Fruit fly (Drosophila melanogaster) whole organism, embryonic: ENCODE measurements around the gene Ctr9.

Source experiments
- CG10147 ChIP-seq: fragments of 200-800 bp; sonication (Bioruptor generic); optimal IDR thresholded peaks from 2 replicates; lab custom pipeline; 2019; ENCODE audit warnings: missing biosample characterization, mild to moderate bottlenecking, missing genetic modification characterization, moderate library complexity
- CG1024 ChIP-seq: fragments of 200-800 bp; sonication (Bioruptor generic); IDR thresholded peaks from 2 replicates; pipeline ENCODE4 v1.3.6; 2022; ENCODE audit warnings: missing biosample characterization, missing genetic modification characterization
- CG11504 ChIP-seq: fragments of 200-800 bp; sonication (Bioruptor generic); optimal IDR thresholded peaks from 3 replicates; lab custom pipeline; 2019; ENCODE audit warnings: missing biosample characterization, mild to moderate bottlenecking, missing genetic modification characterization, moderate library complexity
- CG11695 ChIP-seq: fragments of 200-800 bp; sonication (Bioruptor generic); IDR thresholded peaks from 3 replicates; pipeline ENCODE4 v1.3.6; 2022; ENCODE audit warnings: missing biosample characterization, missing genetic modification characterization
- CG12104 ChIP-seq: fragments of 200-800 bp; sonication (Bioruptor generic); optimal IDR thresholded peaks from 3 replicates; lab custom pipeline; 2016; ENCODE audit warnings: missing biosample characterization, missing genetic modification characterization
- CG13894 ChIP-seq: fragments of 200-800 bp; sonication (Bioruptor generic); optimal IDR thresholded peaks from 3 replicates; lab custom pipeline; 2018; ENCODE audit warnings: missing biosample characterization, mild to moderate bottlenecking, missing genetic modification characterization, moderate library complexity
- CG14441 ChIP-seq: fragments of 200-800 bp; sonication (Bioruptor generic); IDR thresholded peaks from 2 replicates; pipeline ENCODE4 v1.3.6; 2022; ENCODE audit warnings: missing biosample characterization, missing genetic modification characterization
- CG14710 ChIP-seq: fragments of 200-800 bp; sonication (Bioruptor generic); optimal IDR thresholded peaks from 3 replicates; lab custom pipeline; 2019; ENCODE audit warnings: missing biosample characterization, mild to moderate bottlenecking, missing genetic modification characterization, moderate library complexity
- CG17385 ChIP-seq: fragments of 200-800 bp; sonication (Bioruptor generic); optimal IDR thresholded peaks from 3 replicates; lab custom pipeline; 2018; ENCODE audit warnings: missing biosample characterization, mild to moderate bottlenecking, missing genetic modification characterization
- CG2202 ChIP-seq: fragments of 200-800 bp; sonication (Bioruptor generic); optimal IDR thresholded peaks from 2 replicates; lab custom pipeline; 2018; ENCODE audit warnings: missing biosample characterization, mild to moderate bottlenecking, missing genetic modification characterization
- CG2678 ChIP-seq: fragments of 200-800 bp; sonication (Bioruptor generic); optimal IDR thresholded peaks from 3 replicates; lab custom pipeline; 2019; ENCODE audit warnings: missing biosample characterization, mild to moderate bottlenecking, missing genetic modification characterization, moderate library complexity
- CG30020 ChIP-seq: fragments of 200-800 bp; optimal IDR thresholded peaks from 2 replicates; lab custom pipeline; 2019; ENCODE audit warnings: missing biosample characterization, mild to moderate bottlenecking, missing genetic modification characterization, moderate library complexity
- CG31224 ChIP-seq: fragments of 200-800 bp; sonication (Bioruptor generic); IDR thresholded peaks from 2 replicates; pipeline ENCODE4 v1.3.6; 2022; ENCODE audit warnings: missing biosample characterization, missing genetic modification characterization
- CG32532 ChIP-seq: fragments of 200-800 bp; sonication (Bioruptor generic); IDR thresholded peaks from 2 replicates; pipeline ENCODE4 v1.3.6; 2022; ENCODE audit warnings: missing biosample characterization, missing genetic modification characterization
- CG3995 ChIP-seq: fragments of 200-800 bp; sonication (Bioruptor generic); optimal IDR thresholded peaks from 3 replicates; lab custom pipeline; 2016; ENCODE audit warnings: missing biosample characterization, missing genetic modification characterization
- CG4730 ChIP-seq: fragments of 200-800 bp; sonication (Bioruptor generic); IDR thresholded peaks from 2 replicates; pipeline ENCODE4 v1.3.6; 2022; ENCODE audit warnings: missing biosample characterization, missing genetic modification characterization
- CG7357 ChIP-seq: fragments of 200-800 bp; sonication (Bioruptor generic); IDR thresholded peaks from 3 replicates; pipeline ENCODE4 v1.3.6; 2022; ENCODE audit warnings: missing biosample characterization, missing genetic modification characterization
- CG7556 ChIP-seq: fragments of 200-800 bp; sonication (Bioruptor generic); optimal IDR thresholded peaks from 2 replicates; lab custom pipeline; 2017; ENCODE audit warnings: missing biosample characterization, mild to moderate bottlenecking, missing genetic modification characterization
- CG9876 ChIP-seq: fragments of 200-800 bp; sonication (Bioruptor generic); optimal IDR thresholded peaks from 2 replicates; lab custom pipeline; 2016; ENCODE audit warnings: missing biosample characterization, missing genetic modification characterization
- CTCF ChIP-seq: fragments of 200-800 bp; sonication (Bioruptor generic); optimal IDR thresholded peaks from 2 replicates; lab custom pipeline; 2017; ENCODE audit warnings: missing biosample characterization, mild to moderate bottlenecking, missing genetic modification characterization, moderate library complexity
- E2f2 ChIP-seq: fragments of 200-800 bp; sonication (Bioruptor generic); IDR thresholded peaks from 2 replicates; pipeline ENCODE4 v1.3.6; 2022; ENCODE audit warnings: missing biosample characterization, missing genetic modification characterization
- Hmr ChIP-seq: fragments of 200-800 bp; sonication (Bioruptor generic); optimal IDR thresholded peaks from 3 replicates; lab custom pipeline; 2017; ENCODE audit warnings: mild to moderate bottlenecking, missing biosample characterization, missing genetic modification reagents, missing genetic modification characterization
- Med ChIP-seq: fragments of 200-800 bp; sonication (Bioruptor generic); peaks from one replicate; lab custom pipeline; 2016; ENCODE audit warnings: missing biosample characterization, missing genetic modification characterization, mild to moderate bottlenecking, inconsistent platforms, moderate library complexity
- Myb ChIP-seq: fragments of 200-800 bp; sonication (Bioruptor generic); optimal IDR thresholded peaks from 2 replicates; lab custom pipeline; 2016; ENCODE audit warnings: missing biosample characterization, missing genetic modification characterization
- NC2β ChIP-seq: fragments of 200-800 bp; sonication (Bioruptor generic); optimal IDR thresholded peaks from 2 replicates; lab custom pipeline; 2016; ENCODE audit warnings: missing biosample characterization, missing genetic modification characterization
- Nf-YC ChIP-seq: fragments of 200-800 bp; optimal IDR thresholded peaks from 3 replicates; lab custom pipeline; 2019; ENCODE audit warnings: missing biosample characterization, mild to moderate bottlenecking, missing genetic modification characterization, moderate library complexity
- NfI ChIP-seq: fragments of 200-800 bp; sonication (Bioruptor generic); optimal IDR thresholded peaks from 3 replicates; lab custom pipeline; 2018; ENCODE audit warnings: missing biosample characterization, mild to moderate bottlenecking, missing genetic modification characterization, moderate library complexity
- Scr ChIP-seq: fragments of 200-800 bp; sonication (Bioruptor generic); IDR thresholded peaks from 2 replicates; pipeline ENCODE4 v1.3.6; 2022; ENCODE audit warnings: missing biosample characterization, missing genetic modification characterization; ENCODE audit not compliant: partially characterized antibody
- Sox102F ChIP-seq: fragments of 200-800 bp; sonication (Bioruptor generic); optimal IDR thresholded peaks from 2 replicates; lab custom pipeline; 2018; ENCODE audit warnings: missing biosample characterization, mild to moderate bottlenecking, missing genetic modification characterization, moderate library complexity
- Sry-δ ChIP-seq: fragments of 200-800 bp; sonication (Bioruptor generic); optimal IDR thresholded peaks from 2 replicates; lab custom pipeline; 2016; ENCODE audit warnings: missing biosample characterization, missing genetic modification characterization
- Vsx1 ChIP-seq: fragments of 200-800 bp; sonication (Bioruptor generic); optimal IDR thresholded peaks from 2 replicates; lab custom pipeline; 2017; ENCODE audit warnings: missing biosample characterization, mild to moderate bottlenecking, missing genetic modification characterization, missing genetic modification reagents
- btn ChIP-seq: fragments of 200-800 bp; sonication (Bioruptor generic); optimal IDR thresholded peaks from 2 replicates; lab custom pipeline; 2016; ENCODE audit warnings: missing biosample characterization, missing genetic modification characterization
- cato ChIP-seq: fragments of 200-800 bp; sonication (Bioruptor generic); optimal IDR thresholded peaks from 2 replicates; lab custom pipeline; 2016; ENCODE audit warnings: missing biosample characterization, missing genetic modification characterization, borderline replicate concordance
- cg ChIP-seq: fragments of 200-800 bp; sonication (Bioruptor generic); optimal IDR thresholded peaks from 3 replicates; lab custom pipeline; 2019; ENCODE audit warnings: missing biosample characterization, mild to moderate bottlenecking, missing genetic modification characterization, moderate library complexity
- chm ChIP-seq: fragments of 200-800 bp; sonication (Bioruptor generic); IDR thresholded peaks from 2 replicates; pipeline ENCODE4 v1.3.6; 2022; ENCODE audit warnings: missing biosample characterization, missing genetic modification characterization
- crp ChIP-seq, 2 experiments: fragments of 200-800 bp; sonication (Bioruptor generic); optimal IDR thresholded peaks; 2 replicates in 1 of 2; 3 replicates in 1 of 2; lab custom pipeline; 2017; ENCODE audit warnings: missing biosample characterization in 2 of 2, missing genetic modification characterization in 2 of 2, mild to moderate bottlenecking in 1 of 2, moderate library complexity in 1 of 2
- cwo ChIP-seq: fragments of 200-800 bp; sonication (Bioruptor generic); optimal IDR thresholded peaks from 3 replicates; lab custom pipeline; 2017; ENCODE audit warnings: missing biosample characterization, missing genetic modification characterization, mild to moderate bottlenecking, moderate library complexity, missing genetic modification reagents
- dan ChIP-seq: fragments of 200-800 bp; sonication (Bioruptor generic); IDR thresholded peaks from 2 replicates; pipeline ENCODE4 v1.3.6; 2022; ENCODE audit warnings: missing biosample characterization, missing genetic modification characterization
- emc ChIP-seq: fragments of 200-800 bp; sonication (Bioruptor generic); optimal IDR thresholded peaks from 2 replicates; lab custom pipeline; 2016; ENCODE audit warnings: missing biosample characterization, missing genetic modification characterization
- ems ChIP-seq: fragments of 200-800 bp; sonication (Bioruptor generic); optimal IDR thresholded peaks from 3 replicates; lab custom pipeline; 2016; ENCODE audit warnings: missing biosample characterization, missing genetic modification characterization
- ewg ChIP-seq: fragments of 200-800 bp; sonication (Bioruptor generic); optimal IDR thresholded peaks from 3 replicates; lab custom pipeline; 2017; ENCODE audit warnings: mild to moderate bottlenecking, missing biosample characterization, missing genetic modification reagents, missing genetic modification characterization
- grau ChIP-seq: fragments of 200-800 bp; optimal IDR thresholded peaks from 3 replicates; lab custom pipeline; 2019; ENCODE audit warnings: missing biosample characterization, mild to moderate bottlenecking, missing genetic modification characterization, moderate library complexity
- gsb ChIP-seq: fragments of 200-800 bp; sonication (Bioruptor generic); IDR thresholded peaks from 2 replicates; pipeline ENCODE4 v1.3.6; 2022; ENCODE audit warnings: missing biosample characterization, missing genetic modification characterization
- hkb ChIP-seq, 2 experiments: fragments of 200-800 bp in 1 of 2; fragments of >200 bp in 1 of 2; sonication (Bioruptor generic) in 1 of 2; IDR thresholded peaks in 1 of 2; optimal IDR thresholded peaks in 1 of 2; 2 replicates each; pipeline versions ENCODE4 v1.3.6 to Lab custom; 2017 to 2022; ENCODE audit warnings: missing biosample characterization in 1 of 2, missing genetic modification characterization in 1 of 2
- hth ChIP-seq: fragments of >200 bp; optimal IDR thresholded peaks from 2 replicates; lab custom pipeline; 2017; ENCODE audit warnings: inconsistent platforms
- inv ChIP-seq: fragments of 200-800 bp; sonication (Bioruptor generic); IDR thresholded peaks from 2 replicates; pipeline ENCODE4 v1.3.6; 2022; ENCODE audit warnings: missing biosample characterization, missing genetic modification characterization; ENCODE audit not compliant: partially characterized antibody
- jumu ChIP-seq: fragments of 200-800 bp; sonication (Bioruptor generic); optimal IDR thresholded peaks from 3 replicates; lab custom pipeline; 2016; ENCODE audit warnings: missing biosample characterization, missing genetic modification characterization
- maf-S ChIP-seq: fragments of 200-800 bp; sonication (Bioruptor generic); optimal IDR thresholded peaks from 2 replicates; lab custom pipeline; 2016; ENCODE audit warnings: missing biosample characterization, missing genetic modification characterization
- odd ChIP-seq: fragments of 200-800 bp; sonication (Bioruptor generic); optimal IDR thresholded peaks from 2 replicates; lab custom pipeline; 2017; ENCODE audit warnings: missing biosample characterization, mild to moderate bottlenecking, missing genetic modification characterization
- slbo ChIP-seq: fragments of 200-800 bp; sonication (Bioruptor generic); IDR thresholded peaks from 2 replicates; pipeline ENCODE4 v1.3.6; 2022; ENCODE audit warnings: missing biosample characterization, missing genetic modification characterization
- so ChIP-seq: fragments of 200-800 bp; sonication (Bioruptor generic); IDR thresholded peaks from 3 replicates; pipeline ENCODE4 v1.3.6; 2022; ENCODE audit warnings: missing biosample characterization, missing genetic modification characterization
- sqz ChIP-seq: fragments of 200-800 bp; sonication (Bioruptor generic); optimal IDR thresholded peaks from 3 replicates; lab custom pipeline; 2018; ENCODE audit warnings: missing biosample characterization, mild to moderate bottlenecking, missing genetic modification characterization
- wek ChIP-seq: fragments of 200-800 bp; sonication (Bioruptor generic); optimal IDR thresholded peaks from 3 replicates; lab custom pipeline; 2018; ENCODE audit warnings: missing biosample characterization, mild to moderate bottlenecking, missing genetic modification characterization, moderate library complexity

Ctr9 gene

dm6 chr3L:1329724-1330123 is 22.7 kb downstream of the Ctr9 start, which contains the start of gene ND-ACP (continued):
- TF ChIP-seq inv (GFP tag; lab: Robert Waterston, UW) (no peak), so (no peak), cwo (GFP tag; lab: Kevin White, UChicago) (no peak), CG31224 (GFP tag; lab: Robert Waterston, UW) (no peak), Sox102F (GFP tag; lab: Kevin White, UChicago) (no peak), E2f2 (GFP tag; lab: Robert Waterston, UW) (peak; percentile 91), sqz (GFP tag; lab: Kevin White, UChicago) (no peak), CG14710 (tag; lab: Kevin White, UChicago) (peak; percentile 66), CG14441 (no peak), CG3995 (peak; percentile 56), Scr (GFP tag; lab: Robert Waterston, UW) (no peak), Nf-YC (tag; lab: Kevin White, UChicago) (peak; percentile 24), btn (no peak), NC2β (GFP tag; lab: Kevin White, UChicago) (no peak), ems (no peak), cato (GFP tag; lab: Kevin White, UChicago) (no peak), CG30020 (tag; lab: Kevin White, UChicago) (peak; percentile 32), ewg (GFP tag; lab: Kevin White, UChicago) (no peak), dan (GFP tag; lab: Robert Waterston, UW) (no peak), jumu (GFP tag; lab: Kevin White, UChicago) (no peak), CG13894 (tag; lab: Kevin White, UChicago) (no peak), CG11504 (tag; lab: Kevin White, UChicago) (no peak), CG7357 (no peak), hkb (optimal IDR thresholded peaks at IDR 0.05; lab: Kevin White, UChicago) (peak; percentile 18), hkb (GFP tag; IDR thresholded peaks at IDR 0.05; lab: Robert Waterston, UW) (no peak), CG17385 (GFP tag; lab: Kevin White, UChicago) (no peak), CG10147 (no peak), CG1024 (GFP tag; lab: Robert Waterston, UW) (no peak), Vsx1 (no peak), Myb (GFP tag; lab: Kevin White, UChicago) (peak; percentile 23), odd (GFP tag; lab: Kevin White, UChicago) (no peak), CG2678 (tag; lab: Kevin White, UChicago) (no peak), emc (GFP tag; lab: Kevin White, UChicago) (no peak), CG7556 (GFP tag; lab: Kevin White, UChicago) (no peak), CG2202 (no peak), gsb (GFP tag; lab: Robert Waterston, UW) (no peak), slbo (GFP tag; lab: Robert Waterston, UW) (0 out of 2 replicates have a peak, but pooled peaks have one; percentile 3), wek (GFP tag; lab: Kevin White, UChicago) (no peak)
- TF ChIP-seq, all 482 proteins: peak for 45

- no peak for TF ChIP-seq maf-S (GFP tag; lab: Kevin White, UChicago)
- peak; percentile 14 for TF ChIP-seq CG12104 (GFP tag; lab: Kevin White, UChicago)
- TF ChIP-seq CG11695 (GFP tag; lab: Robert Waterston, UW), result 0 out of 3 replicates have a peak, but pooled peaks have one; percentile 17
- TF ChIP-seq hth, result no peak
- no peak for TF ChIP-seq CG9876 (GFP tag; lab: Kevin White, UChicago)
- no peak for TF ChIP-seq crp (GFP tag; optimal IDR thresholded peaks at IDR 0.05; lab: Kevin White, UChicago)
- TF ChIP-seq NfI, result no peak
- TF ChIP-seq Hmr (GFP tag; lab: Kevin White, UChicago), result no peak
- TF ChIP-seq CTCF (GFP tag; lab: Kevin White, UChicago), result no peak
- no peak for TF ChIP-seq CG4730 (GFP tag; lab: Robert Waterston, UW)
- TF ChIP-seq cg (GFP tag; lab: Kevin White, UChicago), result peak; percentile 56
- peak; percentile 54 for TF ChIP-seq Med
- TF ChIP-seq grau (tag; lab: Kevin White, UChicago), result peak; percentile 77
- no peak for TF ChIP-seq CG32532 (GFP tag; lab: Robert Waterston, UW)
- TF ChIP-seq chm (GFP tag; lab: Robert Waterston, UW), result no peak
- no peak for TF ChIP-seq Sry-δ
Measured at dm6 chr3L:1330420-1330819, 23.4 kb downstream of the Ctr9 start.
